Worm (Caenorhabditis elegans) whole organism, L2 larva: ENCODE results near the gene egg-2.

Experiments
- aly-2 ChIP-seq: fragments of 150-350 bp; optimal IDR thresholded peaks from 2 replicates; lab custom pipeline; 2014; ENCODE audit warnings: missing biosample characterization, missing genetic modification characterization
- crh-2 ChIP-seq: sonication (generic microtip); optimal IDR thresholded peaks from 2 replicates; lab custom pipeline; 2017; ENCODE audit warnings: missing biosample characterization, missing genetic modification characterization
- egl-27 ChIP-seq: sonication (generic microtip); optimal IDR thresholded peaks from 3 replicates; lab custom pipeline; 2017; ENCODE audit warnings: missing biosample characterization, missing genetic modification reagents, missing genetic modification characterization
- elt-3 ChIP-seq: sonication (generic microtip); optimal IDR thresholded peaks from 2 replicates; lab custom pipeline; 2017; ENCODE audit warnings: missing biosample characterization, missing genetic modification characterization
- fos-1 ChIP-seq: fragments of 150-350 bp; optimal IDR thresholded peaks from 2 replicates; lab custom pipeline; 2014; ENCODE audit warnings: missing biosample characterization, missing genetic modification characterization
- nhr-10 ChIP-seq: sonication (generic microtip); optimal IDR thresholded peaks from 2 replicates; lab custom pipeline; 2017; ENCODE audit warnings: missing biosample characterization, missing genetic modification characterization
- nhr-11 ChIP-seq: fragments of 150-350 bp; optimal IDR thresholded peaks from 2 replicates; lab custom pipeline; 2014; ENCODE audit warnings: missing biosample characterization, missing genetic modification characterization
- nhr-237 ChIP-seq: fragments of 150-350 bp; optimal IDR thresholded peaks from 2 replicates; lab custom pipeline; 2014; ENCODE audit warnings: missing biosample characterization, missing genetic modification characterization
- unc-39 ChIP-seq: fragments of 150-350 bp; optimal IDR thresholded peaks from 2 replicates; lab custom pipeline; 2014; ENCODE audit warnings: missing biosample characterization, missing genetic modification characterization
- unc-62 ChIP-seq: fragments of 150-350 bp; optimal IDR thresholded peaks from 2 replicates; lab custom pipeline; 2014; ENCODE audit warnings: missing biosample characterization, missing genetic modification reagents, missing genetic modification characterization
- zag-1 ChIP-seq: fragments of 150-350 bp; optimal IDR thresholded peaks from 2 replicates; lab custom pipeline; 2014; ENCODE audit warnings: missing biosample characterization, missing genetic modification characterization
- ztf-11 ChIP-seq: sonication (generic microtip); optimal IDR thresholded peaks from 2 replicates; lab custom pipeline; 2017; ENCODE audit warnings: missing biosample characterization, missing genetic modification characterization

- TF ChIP-seq crh-2 (tag; lab: Kevin White, UChicago), result peak; percentile 59
- no peak for TF ChIP-seq nhr-10 (tag; lab: Kevin White, UChicago)
- no peak for TF ChIP-seq unc-39
- TF ChIP-seq nhr-11, result no peak
- no peak for TF ChIP-seq elt-3 (tag; lab: Kevin White, UChicago)
- no peak for TF ChIP-seq zag-1 (tag; lab: Kevin White, UChicago)
- no peak for TF ChIP-seq nhr-237 (tag; lab: Kevin White, UChicago)
- TF ChIP-seq fos-1 (tag; lab: Kevin White, UChicago), result peak; percentile 50
- no peak for TF ChIP-seq aly-2 (tag; lab: Kevin White, UChicago)
- peak; percentile 66 for TF ChIP-seq egl-27 (tag; lab: Kevin White, UChicago)
- no peak for TF ChIP-seq ztf-11
- no peak for TF ChIP-seq unc-62 (GFP tag; lab: Kevin White, UChicago)
Measured at ce11 chrIII:7087691-7088323, 27.4 kb upstream of the egg-2 start, which contains the start of gene fubl-2.
